Fruit fly (Drosophila melanogaster): ENCODE data around the gene CG12316.

Gene CG12316

DNA sequence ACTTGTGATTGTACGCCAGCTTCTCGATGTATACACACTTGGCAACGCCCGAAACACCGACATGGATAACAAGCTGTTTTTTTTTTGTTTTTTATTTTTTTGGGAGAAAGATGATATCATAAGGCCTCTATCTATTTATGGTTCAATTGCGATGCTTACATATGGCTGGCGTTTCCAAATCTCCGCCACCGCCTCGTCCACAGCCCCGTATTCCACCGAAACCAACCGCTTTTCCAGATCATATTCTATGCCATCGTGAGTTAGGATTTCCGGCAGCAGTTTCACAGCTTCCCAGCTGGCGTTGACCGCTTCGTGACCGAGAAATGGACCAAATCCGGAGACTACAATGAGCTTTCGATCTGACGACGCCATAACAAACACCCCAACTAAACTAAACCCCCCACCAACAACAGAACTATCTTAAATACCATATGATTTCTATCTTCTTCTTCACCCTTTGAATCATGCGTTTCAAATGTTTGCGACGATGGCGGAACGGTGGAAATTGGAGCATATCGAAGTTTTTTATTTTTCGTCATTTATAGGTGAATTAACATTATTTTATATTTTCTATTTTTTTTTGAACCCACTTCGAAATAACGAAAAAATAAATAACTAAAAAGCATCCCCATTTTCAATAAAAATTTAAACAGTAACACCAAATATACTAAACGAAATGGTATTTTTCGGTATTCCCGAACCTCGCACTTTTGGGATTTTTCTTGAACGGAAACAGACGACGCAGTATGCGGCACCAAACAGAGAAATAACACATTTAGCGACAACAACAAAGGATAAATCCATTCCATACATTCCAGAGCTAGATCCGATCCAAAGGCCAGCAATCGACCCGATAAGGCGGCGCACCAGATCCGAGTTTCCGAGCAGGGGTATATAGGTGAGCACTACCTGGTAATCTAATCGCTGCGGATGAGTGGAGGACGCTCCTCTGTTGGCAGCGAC is 7.2 kb upstream of the CG12316 start, which contains the start of the genes CG32147 and Pex3 (continued):
- TF ChIP-seq CG6175 (GFP tag; IDR thresholded peaks at IDR 0.05) (no peak), mirr (GFP tag; optimal IDR thresholded peaks at IDR 0.05) (peak; percentile 9), CG12659 (GFP tag; optimal IDR thresholded peaks at IDR 0.05) (peak; percentile 81), Stat92E (GFP tag; optimal IDR thresholded peaks at IDR 0.05) (peak in 1 of 3 experiments; percentile 39), phol (tag; optimal IDR thresholded peaks at IDR 0.05) (peak; percentile 63), H15 (GFP tag; IDR thresholded peaks at IDR 0.05) (no peak), CG8388 (GFP tag; optimal IDR thresholded peaks at IDR 0.05) (no peak), Spps (tag; optimal IDR thresholded peaks at IDR 0.05) (no peak), GATAe (GFP tag; conservative IDR thresholded peaks at IDR 0.05) (peak; percentile 36; the same call in 1 of the 2 replicates), abd-A (tag; optimal IDR thresholded peaks at IDR 0.05) (no peak), pnt (GFP tag; optimal IDR thresholded peaks at IDR 0.05) (no peak), Bgb (GFP tag; IDR thresholded peaks at IDR 0.05; ENCODE audit: partially characterized antibody) (peak; percentile 41; the same call in 1 of the 2 replicates), CG13287 (GFP tag; IDR thresholded peaks at IDR 0.05; ENCODE audit: partially characterized antibody) (peak; percentile 47), kay (GFP tag; optimal IDR thresholded peaks at IDR 0.05) (peak; percentile 70), HmgD (GFP tag; optimal IDR thresholded peaks at IDR 0.05) (no peak), CHES-1-like (GFP tag; optimal IDR thresholded peaks at IDR 0.05) (peak; percentile 19), cg (GFP tag; optimal IDR thresholded peaks at IDR 0.05) (peak; percentile 29), CG11456 (GFP tag; IDR thresholded peaks at IDR 0.05) (0 out of 3 replicates have a peak, but pooled peaks have one; percentile 16), Bdp1 (GFP tag; optimal IDR thresholded peaks at IDR 0.05) (no peak), MESR4 (GFP tag; optimal IDR thresholded peaks at IDR 0.05) (peak; percentile 82), CG12299 (tag; optimal IDR thresholded peaks at IDR 0.05) (peak; percentile 8), twi (tag; optimal IDR thresholded peaks at IDR 0.05) (peak; percentile 17), CG9437 (GFP tag; optimal IDR thresholded peaks at IDR 0.05) (no peak), CG3163 (GFP tag; optimal IDR thresholded peaks at IDR 0.05) (no peak), Vsx1 (GFP tag; optimal IDR thresholded peaks at IDR 0.05) (peak; percentile 29), Fer1 (GFP tag; optimal IDR thresholded peaks at IDR 0.05) (no peak), CG13775 (GFP tag; optimal IDR thresholded peaks at IDR 0.05) (no peak), stwl (tag; optimal IDR thresholded peaks at IDR 0.05) (peak; percentile 72), Doc2 (GFP tag; IDR thresholded peaks at IDR 0.05) (no peak), HmgZ (tag; optimal IDR thresholded peaks at IDR 0.05) (peak; percentile 1), sd (tag; optimal IDR thresholded peaks at IDR 0.05) (peak; percentile 83), gfzf (GFP tag; optimal IDR thresholded peaks at IDR 0.05) (peak; percentile 89), ssp (GFP tag; IDR thresholded peaks at IDR 0.05) (no peak), MBD-R2 (GFP tag; IDR thresholded peaks at IDR 0.05) (peak; percentile 45; the same call in 1 of the 2 replicates), CG12769 (tag; optimal IDR thresholded peaks at IDR 0.05) (peak; percentile 35), CG15601 (tag; optimal IDR thresholded peaks at IDR 0.05) (peak; percentile 60), CG9609 (GFP tag; optimal IDR thresholded peaks at IDR 0.05) (no peak), CG8290 (GFP tag; optimal IDR thresholded peaks at IDR 0.05) (peak; percentile 8), CG8290 (tag; optimal IDR thresholded peaks at IDR 0.05) (peak in 1 of 2 experiments; percentile 33), dpn (GFP tag; optimal IDR thresholded peaks at IDR 0.05) (peak in 1 of 2 experiments; percentile 18), CG12391 (tag; optimal IDR thresholded peaks at IDR 0.05) (peak; percentile 48), CG2120 (GFP tag; optimal IDR thresholded peaks at IDR 0.05) (peak; percentile 7), sug (tag; optimal IDR thresholded peaks at IDR 0.05) (peak; percentile 92), nmo (GFP tag; optimal IDR thresholded peaks at IDR 0.05) (peak; percentile 59), grn (GFP tag; optimal IDR thresholded peaks at IDR 0.05) (peak; percentile 49), Dll (GFP tag; IDR thresholded peaks at IDR 0.05; ENCODE audit: partially characterized antibody) (peak; percentile 35; the same call in 1 of the 4 replicates), CG13624 (GFP tag; optimal IDR thresholded peaks at IDR 0.05) (peak; percentile 10)
